Worm (Caenorhabditis elegans) whole organism, L4 larva: ENCODE measurements around the gene cand-1.

Experiments
- D1046.2 ChIP-seq: fragments of 200-800 bp; sonication (Bioruptor generic); IDR thresholded peaks from 2 replicates; pipeline ENCODE4 v1.3.6; 2022; ENCODE audit warnings: missing genetic modification characterization, missing compliant biosample characterization
- F10B5.3 ChIP-seq: sonication (generic microtip); optimal IDR thresholded peaks from 2 replicates; lab custom pipeline; 2016; ENCODE audit warnings: mild to moderate bottlenecking, missing genetic modification characterization, missing compliant biosample characterization
- F26F4.8 ChIP-seq: fragments of 200-800 bp; sonication (Bioruptor generic); conservative IDR thresholded peaks from 2 replicates; pipeline ENCODE4 v1.3.6; 2022; ENCODE audit warnings: missing genetic modification characterization, missing compliant biosample characterization
- F37D6.2 ChIP-seq: sonication (generic microtip); optimal IDR thresholded peaks from 2 replicates; lab custom pipeline; 2016; ENCODE audit warnings: mild to moderate bottlenecking, missing genetic modification characterization, missing compliant biosample characterization
- F44E2.7 ChIP-seq: fragments of 200-800 bp; sonication (Bioruptor generic); IDR thresholded peaks from 2 replicates; pipeline ENCODE4 v2.1.2; 2022; ENCODE audit warnings: missing genetic modification characterization, missing compliant biosample characterization
- T20F7.1 ChIP-seq: fragments of 200-800 bp; sonication (Bioruptor generic); optimal IDR thresholded peaks from 2 replicates; lab custom pipeline; 2018; ENCODE audit warnings: mild to moderate bottlenecking, missing genetic modification characterization, missing compliant biosample characterization
- T26A8.4 ChIP-seq: fragments of 200-800 bp; sonication (Bioruptor generic); IDR thresholded peaks from 2 replicates; pipeline ENCODE4 v1.3.6; 2022; ENCODE audit warnings: missing genetic modification characterization, missing compliant biosample characterization
- Y105C5A.15 ChIP-seq: fragments of 200-800 bp; sonication (Bioruptor generic); IDR thresholded peaks from 2 replicates; pipeline ENCODE4 v1.3.6; 2022; ENCODE audit warnings: missing genetic modification characterization, missing compliant biosample characterization
- ZK337.2 ChIP-seq: fragments of 200-800 bp; sonication (Bioruptor generic); IDR thresholded peaks from 2 replicates; pipeline ENCODE4 v1.3.6; 2022; ENCODE audit warnings: missing genetic modification reagents, missing genetic modification characterization, missing compliant biosample characterization
- aha-1 ChIP-seq: fragments of 150-350 bp; peaks from one replicate; lab custom pipeline; 2014; ENCODE audit warnings: missing biosample characterization, missing genetic modification characterization
- attf-4 ChIP-seq: sonication (generic microtip); optimal IDR thresholded peaks from 3 replicates; lab custom pipeline; 2017; ENCODE audit warnings: missing biosample characterization, missing genetic modification characterization
- ceh-62 ChIP-seq: sonication (generic microtip); optimal IDR thresholded peaks from 2 replicates; lab custom pipeline; 2017; ENCODE audit warnings: missing biosample characterization, missing genetic modification characterization
- ces-1 ChIP-seq: fragments of 150-350 bp; sonication (generic microtip); optimal IDR thresholded peaks from 4 replicates; lab custom pipeline; 2014; ENCODE audit warnings: missing biosample characterization, missing genetic modification reagents, missing genetic modification characterization
- cey-2 ChIP-seq: sonication (generic microtip); optimal IDR thresholded peaks from 3 replicates; lab custom pipeline; 2017; ENCODE audit warnings: missing genetic modification characterization, mild to moderate bottlenecking, missing compliant biosample characterization, antibody characterized with exemption, borderline replicate concordance; ENCODE audit not compliant: insufficient read depth
- daf-16 ChIP-seq, 3 experiments: sonication (generic microtip); optimal IDR thresholded peaks; 2 replicates each; lab custom pipeline; 2016 to 2017; ENCODE audit warnings: missing genetic modification characterization in 3 of 3, missing genetic modification reagents in 3 of 3, mild to moderate bottlenecking in 2 of 3, missing compliant biosample characterization in 2 of 3, missing biosample characterization in 1 of 3, moderate library complexity in 1 of 3
- dmd-8 ChIP-seq: fragments of 200-800 bp; sonication (Bioruptor generic); IDR thresholded peaks from 2 replicates; pipeline ENCODE4 v1.3.6; 2022; ENCODE audit warnings: missing genetic modification characterization, missing compliant biosample characterization
- dmd-9 ChIP-seq: fragments of 200-800 bp; sonication (Bioruptor generic); IDR thresholded peaks from 2 replicates; pipeline ENCODE4 v1.3.6; 2022; ENCODE audit warnings: missing genetic modification reagents, missing genetic modification characterization, missing compliant biosample characterization
- duxl-1 ChIP-seq: sonication (generic microtip); optimal IDR thresholded peaks from 2 replicates; lab custom pipeline; 2016; ENCODE audit warnings: mild to moderate bottlenecking, missing genetic modification characterization, moderate library complexity, missing compliant biosample characterization; ENCODE audit not compliant: poor library complexity
- egl-27 ChIP-seq: sonication (generic microtip); optimal IDR thresholded peaks from 3 replicates; lab custom pipeline; 2017; ENCODE audit warnings: missing biosample characterization, missing genetic modification reagents, missing genetic modification characterization
- egl-43 ChIP-seq: fragments of 200-800 bp; sonication (Bioruptor generic); IDR thresholded peaks from 2 replicates; pipeline ENCODE4 v1.3.6; 2022; ENCODE audit warnings: missing genetic modification reagents, missing genetic modification characterization, missing compliant biosample characterization
- hmg-1.1 ChIP-seq: fragments of 200-800 bp; sonication (Bioruptor generic); IDR thresholded peaks from 2 replicates; pipeline ENCODE4 v1.3.6; 2022; ENCODE audit warnings: missing genetic modification reagents, missing genetic modification characterization, missing compliant biosample characterization
- lin-15B ChIP-seq: fragments of 150-350 bp; sonication (generic microtip); optimal IDR thresholded peaks from 3 replicates; lab custom pipeline; 2014; ENCODE audit warnings: missing biosample characterization, missing genetic modification characterization
- lin-38 ChIP-seq: fragments of 200-800 bp; sonication (Bioruptor generic); IDR thresholded peaks from 2 replicates; pipeline ENCODE4 v1.3.6; 2022; ENCODE audit warnings: missing genetic modification reagents, missing genetic modification characterization, missing compliant biosample characterization
- madf-5 ChIP-seq, 2 experiments: fragments of 200-800 bp; sonication (Bioruptor generic); IDR thresholded peaks; 2 replicates each; pipeline ENCODE4 v1.3.6; 2022; ENCODE audit warnings: missing compliant biosample characterization in 2 of 2, missing genetic modification characterization in 2 of 2
- madf-9 ChIP-seq: fragments of 200-800 bp; sonication (Bioruptor generic); conservative IDR thresholded peaks from 2 replicates; pipeline ENCODE4 v1.3.6; 2022; ENCODE audit warnings: missing genetic modification reagents, missing genetic modification characterization, missing compliant biosample characterization
- nhr-10 ChIP-seq: fragments of 150-350 bp; optimal IDR thresholded peaks from 2 replicates; lab custom pipeline; 2014; ENCODE audit warnings: missing biosample characterization, missing genetic modification characterization
- nhr-102 ChIP-seq: sonication (generic microtip); optimal IDR thresholded peaks from 2 replicates; lab custom pipeline; 2016; ENCODE audit warnings: mild to moderate bottlenecking, missing genetic modification characterization, moderate library complexity, missing compliant biosample characterization
- nhr-111 ChIP-seq: fragments of 200-800 bp; sonication (Bioruptor generic); optimal IDR thresholded peaks from 2 replicates; lab custom pipeline; 2018; ENCODE audit warnings: mild to moderate bottlenecking, missing genetic modification characterization, missing compliant biosample characterization
- nhr-237 ChIP-seq: sonication (generic microtip); optimal IDR thresholded peaks from 2 replicates; lab custom pipeline; 2017; ENCODE audit warnings: missing biosample characterization, missing genetic modification characterization
- nhr-28 ChIP-seq: fragments of 150-350 bp; optimal IDR thresholded peaks from 2 replicates; lab custom pipeline; 2014; ENCODE audit warnings: missing biosample characterization, missing genetic modification characterization
- nhr-48 ChIP-seq: sonication (generic microtip); optimal IDR thresholded peaks from 2 replicates; lab custom pipeline; 2016; ENCODE audit warnings: mild to moderate bottlenecking, missing genetic modification characterization, missing compliant biosample characterization
- nhr-76 ChIP-seq: fragments of 150-350 bp; optimal IDR thresholded peaks from 2 replicates; lab custom pipeline; 2014; ENCODE audit warnings: missing biosample characterization, missing genetic modification characterization
- pha-4 ChIP-seq, 2 experiments: fragments of 150-350 bp in 1 of 2; fragments of 200-800 bp in 1 of 2; sonication (Bioruptor generic) in 1 of 2; IDR thresholded peaks in 1 of 2; optimal IDR thresholded peaks in 1 of 2; 2 replicates each; pipeline versions ENCODE4 v1.3.6 to Lab custom; 2014 to 2022; ENCODE audit warnings: missing genetic modification characterization in 2 of 2, missing genetic modification reagents in 2 of 2, missing biosample characterization in 1 of 2, missing compliant biosample characterization in 1 of 2
- pqm-1 ChIP-seq: sonication (generic microtip); optimal IDR thresholded peaks from 2 replicates; lab custom pipeline; 2017; ENCODE audit warnings: missing biosample characterization, missing genetic modification characterization
- set-16 ChIP-seq: fragments of 200-800 bp; sonication (Bioruptor generic); IDR thresholded peaks from 2 replicates; pipeline ENCODE4 v1.3.6; 2022; ENCODE audit warnings: missing genetic modification reagents, missing genetic modification characterization, missing compliant biosample characterization
- skn-1 ChIP-seq: fragments of 150-350 bp; optimal IDR thresholded peaks from 2 replicates; lab custom pipeline; 2014; ENCODE audit warnings: missing biosample characterization, missing genetic modification characterization
- snpc-1.2 ChIP-seq: fragments of 200-800 bp; sonication (Bioruptor generic); IDR thresholded peaks from 2 replicates; pipeline ENCODE4 v1.3.6; 2022; ENCODE audit warnings: missing genetic modification reagents, missing genetic modification characterization, missing compliant biosample characterization
- spr-1 ChIP-seq: sonication (generic microtip); optimal IDR thresholded peaks from 2 replicates; lab custom pipeline; 2016; ENCODE audit warnings: mild to moderate bottlenecking, missing genetic modification characterization, missing compliant biosample characterization
- spr-3 ChIP-seq: fragments of 200-800 bp; sonication (Bioruptor generic); optimal IDR thresholded peaks from 2 replicates; lab custom pipeline; 2018; ENCODE audit warnings: mild to moderate bottlenecking, missing genetic modification characterization, missing compliant biosample characterization
- unc-130 ChIP-seq: sonication (generic microtip); optimal IDR thresholded peaks from 2 replicates; lab custom pipeline; 2016; ENCODE audit warnings: missing genetic modification reagents, missing genetic modification characterization, missing compliant biosample characterization
- unc-39 ChIP-seq: sonication (generic microtip); optimal IDR thresholded peaks from 2 replicates; lab custom pipeline; 2017; ENCODE audit warnings: missing biosample characterization, missing genetic modification characterization
- unc-62 ChIP-seq, 3 experiments: fragments of 150-350 bp in 1 of 3; sonication (generic microtip); optimal IDR thresholded peaks in 2 of 3; peaks in 1 of 3; 1 replicate in 1 of 3; 2 replicates in 2 of 3; lab custom pipeline; 2014 to 2017; ENCODE audit warnings: missing biosample characterization in 3 of 3, missing genetic modification characterization in 3 of 3, missing genetic modification reagents in 3 of 3, missing genotype in 1 of 3
- vab-7 ChIP-seq: fragments of 200-800 bp; sonication (Bioruptor generic); IDR thresholded peaks from 2 replicates; pipeline ENCODE4 v1.3.6; 2022; ENCODE audit warnings: missing genetic modification reagents, missing genetic modification characterization, missing compliant biosample characterization
- zfp-3 ChIP-seq: fragments of 200-800 bp; sonication (Bioruptor generic); conservative IDR thresholded peaks from 2 replicates; pipeline ENCODE4 v1.3.6; 2022; ENCODE audit warnings: missing genetic modification reagents, missing genetic modification characterization, missing compliant biosample characterization
- zip-2 ChIP-seq: fragments of 150-350 bp; optimal IDR thresholded peaks from 2 replicates; lab custom pipeline; 2014; ENCODE audit warnings: missing biosample characterization, missing genetic modification characterization

Gene cand-1

DNA sequence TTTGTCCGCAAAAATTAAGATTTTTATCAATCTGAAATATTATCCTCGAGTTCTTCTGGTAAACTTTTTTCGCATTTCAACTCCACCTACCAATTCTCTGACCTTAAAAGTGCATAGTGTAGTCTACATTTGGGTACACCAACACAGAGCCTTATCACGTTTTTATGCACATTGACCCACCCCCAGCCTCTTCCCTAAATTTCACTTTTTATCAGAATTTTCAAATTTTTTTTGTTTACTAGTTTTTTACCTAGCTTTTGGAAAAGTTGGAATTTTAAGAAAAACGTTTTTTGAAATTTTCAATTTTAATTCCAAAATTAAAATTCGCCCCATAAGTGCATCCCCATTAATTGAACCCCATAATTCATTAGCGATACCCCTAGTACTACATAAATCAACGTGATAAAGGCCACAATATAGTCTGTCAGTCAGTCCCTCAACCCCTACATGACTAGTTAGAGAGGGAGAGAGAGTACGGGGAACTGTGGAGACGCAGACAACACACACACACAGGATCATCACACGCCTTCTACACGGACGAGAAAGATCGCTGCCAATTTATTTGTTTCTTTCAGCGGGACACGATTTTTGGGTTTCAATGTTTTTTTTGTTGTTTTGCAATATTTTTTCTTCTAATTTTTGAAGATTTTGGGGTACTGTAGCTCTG, 12.0 kb downstream of the cand-1 start (continued):
- TF ChIP-seq unc-62 (GFP tag; optimal IDR thresholded peaks at IDR 0.05 in 1 of 2; lab: Kevin White, UChicago), result peak in 1 of 2 experiments; percentile 90
- no peak for TF ChIP-seq unc-62 (tag; optimal IDR thresholded peaks at IDR 0.05; lab: Kevin White, UChicago)
- no peak for TF ChIP-seq lin-15B (tag; lab: Kevin White, UChicago)
- peak; percentile 62 for TF ChIP-seq nhr-28 (tag; lab: Kevin White, UChicago)
- no peak for TF ChIP-seq nhr-237 (tag; lab: Kevin White, UChicago)
- no peak for TF ChIP-seq Y105C5A.15 (GFP tag; lab: Robert Waterston, UW)
- TF ChIP-seq ceh-62 (tag; lab: Kevin White, UChicago), result no peak
- no peak for TF ChIP-seq zip-2 (tag; lab: Kevin White, UChicago)
- TF ChIP-seq T20F7.1 (GFP tag; lab: Kevin White, UChicago), result no peak
- no peak for TF ChIP-seq nhr-102 (tag; lab: Kevin White, UChicago)
- no peak for TF ChIP-seq ZK337.2 (GFP tag; lab: Robert Waterston, UW)
- TF ChIP-seq unc-130 (GFP tag; lab: Kevin White, UChicago), result no peak
- TF ChIP-seq pha-4 (GFP tag; IDR thresholded peaks at IDR 0.05; lab: Robert Waterston, UW), result no peak
- TF ChIP-seq pha-4 (tag; optimal IDR thresholded peaks at IDR 0.05; lab: Kevin White, UChicago), result no peak
- no peak for TF ChIP-seq nhr-48 (tag; lab: Kevin White, UChicago)
- TF ChIP-seq attf-4 (tag; lab: Kevin White, UChicago), result no peak
- TF ChIP-seq madf-5 (GFP tag; IDR thresholded peaks at IDR 0.05; lab: Robert Waterston, UW), result no peak
- no peak for TF ChIP-seq nhr-10
- TF ChIP-seq ces-1 (GFP tag; lab: Kevin White, UChicago), result no peak
- no peak for TF ChIP-seq spr-3 (GFP tag; lab: Kevin White, UChicago)
- no peak for TF ChIP-seq F44E2.7 (GFP tag; lab: Robert Waterston, UW)
- no peak for TF ChIP-seq zfp-3 (GFP tag; lab: Robert Waterston, UW)
- TF ChIP-seq set-16 (GFP tag; lab: Robert Waterston, UW), result no peak
- no peak for TF ChIP-seq daf-16 (GFP tag; optimal IDR thresholded peaks at IDR 0.05; lab: Kevin White, UChicago)
- peak; percentile 59 for TF ChIP-seq daf-16 (tag; optimal IDR thresholded peaks at IDR 0.05; lab: Kevin White, UChicago)
- peak; percentile 32 for TF ChIP-seq pqm-1 (tag; lab: Kevin White, UChicago)
- TF ChIP-seq D1046.2, result no peak
- no peak for TF ChIP-seq madf-9 (GFP tag; lab: Robert Waterston, UW)
- TF ChIP-seq snpc-1.2 (GFP tag; lab: Robert Waterston, UW), result no peak

DNA sequence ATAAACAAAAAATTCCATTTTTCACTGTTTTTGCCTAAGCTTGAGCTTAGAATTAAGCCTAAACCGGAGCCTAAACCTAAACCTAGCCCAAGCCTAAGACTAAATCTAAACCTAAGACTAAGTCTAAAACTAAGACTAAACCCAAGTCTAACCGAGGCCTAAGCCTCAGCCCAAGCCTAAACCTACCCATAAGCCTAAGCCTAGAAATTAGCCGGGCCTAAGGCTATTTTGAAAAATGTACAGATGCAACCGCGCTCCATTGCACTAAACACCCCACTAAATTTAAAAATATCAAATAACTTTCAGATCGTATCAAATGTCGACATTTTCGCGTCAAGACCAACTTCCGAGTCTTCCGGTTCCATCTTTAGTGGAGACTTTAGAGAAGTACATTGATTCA, 12.6 kb downstream of the cand-1 start, which contains the start of gene T20B3.1:
T20B3.1 (plus strand) TSS at position 301 of the 400 bp plus-strand sequence.
- no peak for TF ChIP-seq nhr-237 (tag; lab: Kevin White, UChicago)
- peak; percentile 22 for TF ChIP-seq aha-1 (tag; lab: Kevin White, UChicago)

DNA sequence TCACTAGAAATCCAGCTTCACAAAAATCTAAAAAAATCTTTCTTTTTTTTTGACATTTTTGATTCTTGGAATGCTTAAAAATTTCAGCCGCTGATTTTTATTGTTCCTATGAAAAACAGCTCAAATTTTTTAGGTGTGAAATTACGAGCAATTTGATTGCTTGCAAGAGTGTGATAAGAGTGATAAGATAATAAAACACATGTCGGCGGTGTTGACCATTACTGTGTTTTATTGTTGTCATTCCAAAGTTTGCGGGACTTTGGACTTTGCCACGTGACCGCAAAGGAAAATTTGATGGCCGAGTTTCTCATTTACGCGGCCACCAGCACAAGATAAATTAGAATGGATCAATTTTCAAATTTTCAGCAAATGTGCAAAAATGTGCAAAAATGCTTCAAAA, 14.0 kb downstream of the cand-1 start:
- TF ChIP-seq skn-1 (no peak), egl-27 (tag; lab: Kevin White, UChicago) (no peak), attf-4 (tag; lab: Kevin White, UChicago) (no peak), spr-1 (no peak), F26F4.8 (no peak), spr-3 (GFP tag; lab: Kevin White, UChicago) (no peak), cey-2 (tag; lab: Kevin White, UChicago) (no peak), F37D6.2 (tag; lab: Kevin White, UChicago) (no peak), nhr-102 (tag; lab: Kevin White, UChicago) (peak; percentile 33), ces-1 (GFP tag; lab: Kevin White, UChicago) (no peak), dmd-8 (GFP tag; lab: Robert Waterston, UW) (no peak), F10B5.3 (tag; lab: Kevin White, UChicago) (no peak), vab-7 (no peak), unc-62 (GFP tag; optimal IDR thresholded peaks at IDR 0.05 in 1 of 2; lab: Kevin White, UChicago) (no peak), unc-62 (tag; optimal IDR thresholded peaks at IDR 0.05; lab: Kevin White, UChicago) (no peak), hmg-1.1 (GFP tag; lab: Robert Waterston, UW) (no peak), T26A8.4 (GFP tag; lab: Robert Waterston, UW) (no peak), unc-39 (tag; lab: Kevin White, UChicago) (no peak), dmd-9 (GFP tag; lab: Robert Waterston, UW) (no peak), lin-38 (GFP tag; lab: Robert Waterston, UW) (0 out of 2 replicates have a peak, but pooled peaks have one; percentile 5), egl-43 (GFP tag; lab: Robert Waterston, UW) (no peak), duxl-1 (tag; lab: Kevin White, UChicago) (no peak), nhr-111 (GFP tag; lab: Kevin White, UChicago) (no peak), T20F7.1 (GFP tag; lab: Kevin White, UChicago) (no peak), nhr-48 (tag; lab: Kevin White, UChicago) (no peak), nhr-76 (no peak)
